Fruit fly (Drosophila melanogaster): ENCODE results near the gene drl.

- TF ChIP-seq Dif (GFP tag; optimal IDR thresholded peaks at IDR 0.05; ENCODE audit: partially characterized antibody) (no peak), br (GFP tag; optimal IDR thresholded peaks at IDR 0.05) (no peak), Sp1 (GFP tag; optimal IDR thresholded peaks at IDR 0.05) (no peak), psq (GFP tag; optimal IDR thresholded peaks at IDR 0.05) (no peak), Hnf4 (GFP tag; optimal IDR thresholded peaks at IDR 0.05) (no peak), Myc (optimal IDR thresholded peaks at IDR 0.05) (no peak), h (GFP tag; optimal IDR thresholded peaks at IDR 0.05) (peak; percentile 7), Dfd (GFP tag; optimal IDR thresholded peaks at IDR 0.05) (no peak), dl (GFP tag; optimal IDR thresholded peaks at IDR 0.05; ENCODE audit: insufficient read depth in 1 of 2, partially characterized antibody in 2 of 2) (no peak), N (GFP tag; optimal IDR thresholded peaks at IDR 0.05) (no peak), lola (GFP tag; optimal IDR thresholded peaks at IDR 0.05) (no peak)
Observed at dm6 chr2L:19245655-19246255, 55.6 kb downstream of the drl start.
